Worm (Caenorhabditis elegans): Measurements from ENCODE around the gene rpl-23.

DNA sequence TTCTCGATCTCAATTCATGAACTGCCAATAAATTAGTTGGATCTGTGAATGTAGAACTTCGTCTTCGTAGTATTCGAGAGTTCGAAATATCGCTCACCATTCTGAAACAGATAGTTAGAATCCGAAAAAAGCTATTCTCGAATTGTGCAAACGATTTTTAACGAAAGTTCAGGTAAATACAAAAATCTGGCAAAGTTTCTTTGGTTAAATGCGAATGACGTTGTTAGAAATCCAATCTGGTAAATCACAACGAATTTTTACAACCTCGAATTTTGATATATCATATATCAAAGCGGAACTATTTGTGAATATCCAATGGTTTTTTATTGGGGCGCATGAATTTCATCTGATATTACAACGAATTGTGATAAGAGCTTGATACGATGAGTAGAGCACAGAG lies 3.3 kb upstream of the rpl-23 start, which contains the start of gene hpo-28:
- TF ChIP-seq B0310.2 (tag; optimal IDR thresholded peaks at IDR 0.05) (no peak), hmg-4 (GFP tag; optimal IDR thresholded peaks at IDR 0.05) (no peak), ceh-13 (GFP tag; optimal IDR thresholded peaks at IDR 0.05) (no peak), pes-1 (GFP tag; IDR thresholded peaks at IDR 0.05) (no peak), hmbx-1 (tag; optimal IDR thresholded peaks at IDR 0.05) (no peak), ama-1 (optimal IDR thresholded peaks at IDR 0.05) (no peak), scrt-1 (GFP tag; IDR thresholded peaks at IDR 0.05) (no peak), ceh-36 (tag; optimal IDR thresholded peaks at IDR 0.05) (no peak)

Measured in whole organism, early embryonic.